Worm (Caenorhabditis elegans): Measurements from ENCODE around the gene F46F5.8.

The F46F5.8 gene

ce11 chrII:814737-815136 is 6.7 kb downstream of the F46F5.8 start, which contains the start of gene msrp-3:
Gene msrp-3 (minus strand): TSS chrII:814837.
- TF ChIP-seq flt-1 (GFP tag; IDR thresholded peaks at IDR 0.05) (no peak), F13C5.2 (tag; optimal IDR thresholded peaks at IDR 0.05) (no peak), tbx-11 (GFP tag; IDR thresholded peaks at IDR 0.05) (no peak), tbx-37 (GFP tag; conservative IDR thresholded peaks at IDR 0.05) (no peak), tra-4 (tag; optimal IDR thresholded peaks at IDR 0.05) (no peak), hmg-4 (GFP tag; optimal IDR thresholded peaks at IDR 0.05) (no peak), B0310.2 (tag; optimal IDR thresholded peaks at IDR 0.05) (no peak)

ce11 chrII:812917-813316 is 8.5 kb downstream of the F46F5.8 start, which contains the start of gene F46F5.5:
Gene F46F5.5 (minus strand): TSS chrII:813017.
- TF ChIP-seq tra-4 (tag; optimal IDR thresholded peaks at IDR 0.05): no peak
- no peak for TF ChIP-seq B0310.2 (tag; optimal IDR thresholded peaks at IDR 0.05)
- no peak for TF ChIP-seq ama-1 (optimal IDR thresholded peaks at IDR 0.05)

ce11 chrII:808457-808856 is 13.0 kb downstream of the F46F5.8 start, which contains the start of gene F46F5.11:
Gene F46F5.11 (plus strand): TSS chrII:808757.
- TF ChIP-seq ceh-36 (tag; optimal IDR thresholded peaks at IDR 0.05) (no peak), hnd-1 (tag; optimal IDR thresholded peaks at IDR 0.05) (no peak), tbx-37 (GFP tag; conservative IDR thresholded peaks at IDR 0.05) (no peak), pes-1 (GFP tag; IDR thresholded peaks at IDR 0.05) (no peak), flt-1 (GFP tag; IDR thresholded peaks at IDR 0.05) (no peak), hmbx-1 (tag; optimal IDR thresholded peaks at IDR 0.05) (no peak), ama-1 (optimal IDR thresholded peaks at IDR 0.05) (no peak), ets-7 (tag; optimal IDR thresholded peaks at IDR 0.05) (no peak), sea-1 (GFP tag; conservative IDR thresholded peaks at IDR 0.05) (no peak), tra-4 (tag; optimal IDR thresholded peaks at IDR 0.05) (no peak), B0310.2 (tag; optimal IDR thresholded peaks at IDR 0.05) (no peak)

- TF ChIP-seq ceh-36 (tag; optimal IDR thresholded peaks at IDR 0.05): no peak
- TF ChIP-seq ets-7 (tag; optimal IDR thresholded peaks at IDR 0.05): no peak
- no peak for TF ChIP-seq F13C5.2 (tag; optimal IDR thresholded peaks at IDR 0.05)
- TF ChIP-seq hnd-1 (tag; optimal IDR thresholded peaks at IDR 0.05): no peak
- no peak for TF ChIP-seq aly-1 (tag; optimal IDR thresholded peaks at IDR 0.05)
- TF ChIP-seq sea-1 (GFP tag; conservative IDR thresholded peaks at IDR 0.05): no peak
- TF ChIP-seq hmg-4 (GFP tag; optimal IDR thresholded peaks at IDR 0.05): no peak
- no peak for TF ChIP-seq scrt-1 (GFP tag; IDR thresholded peaks at IDR 0.05)
- TF ChIP-seq tbx-37 (GFP tag; conservative IDR thresholded peaks at IDR 0.05): no peak
- TF ChIP-seq ama-1 (optimal IDR thresholded peaks at IDR 0.05): no peak
- no peak for TF ChIP-seq B0310.2 (tag; optimal IDR thresholded peaks at IDR 0.05)
Measured at ce11 chrII:803009-803408, 18.4 kb downstream of the F46F5.8 start, which contains the start of gene F46F5.13. Gene F46F5.13 (plus strand): TSS chrII:803309.

ce11 chrII:799700-800099 is 21.7 kb downstream of the F46F5.8 start, which contains the start of gene F46F5.14:
Gene F46F5.14 (plus strand): TSS chrII:800000.
- TF ChIP-seq hmg-4 (GFP tag; optimal IDR thresholded peaks at IDR 0.05) (no peak), tbx-37 (GFP tag; conservative IDR thresholded peaks at IDR 0.05) (no peak), ceh-36 (tag; optimal IDR thresholded peaks at IDR 0.05) (no peak), hmbx-1 (tag; optimal IDR thresholded peaks at IDR 0.05) (no peak), tra-4 (tag; optimal IDR thresholded peaks at IDR 0.05) (no peak), pes-1 (GFP tag; IDR thresholded peaks at IDR 0.05) (no peak), ceh-13 (GFP tag; optimal IDR thresholded peaks at IDR 0.05) (no peak), F13C5.2 (tag; optimal IDR thresholded peaks at IDR 0.05) (no peak), ets-7 (tag; optimal IDR thresholded peaks at IDR 0.05) (no peak), flt-1 (GFP tag; IDR thresholded peaks at IDR 0.05) (no peak), scrt-1 (GFP tag; IDR thresholded peaks at IDR 0.05) (no peak)

ce11 chrII:797445-797844 is 24.0 kb downstream of the F46F5.8 start:
- TF ChIP-seq ets-7 (tag; optimal IDR thresholded peaks at IDR 0.05) (no peak), sea-1 (GFP tag; conservative IDR thresholded peaks at IDR 0.05) (no peak), tbx-11 (GFP tag; IDR thresholded peaks at IDR 0.05) (no peak), tra-4 (tag; optimal IDR thresholded peaks at IDR 0.05) (no peak), ama-1 (optimal IDR thresholded peaks at IDR 0.05) (no peak), flt-1 (GFP tag; IDR thresholded peaks at IDR 0.05) (no peak), tbx-37 (GFP tag; conservative IDR thresholded peaks at IDR 0.05) (no peak), ceh-13 (GFP tag; optimal IDR thresholded peaks at IDR 0.05) (no peak)

- no peak for TF ChIP-seq tbx-37 (GFP tag; conservative IDR thresholded peaks at IDR 0.05)
- TF ChIP-seq aly-1 (tag; optimal IDR thresholded peaks at IDR 0.05): no peak
- no peak for TF ChIP-seq ama-1 (optimal IDR thresholded peaks at IDR 0.05)
- no peak for TF ChIP-seq B0310.2 (tag; optimal IDR thresholded peaks at IDR 0.05)
- TF ChIP-seq scrt-1 (GFP tag; IDR thresholded peaks at IDR 0.05): no peak
- TF ChIP-seq flt-1 (GFP tag; IDR thresholded peaks at IDR 0.05): no peak
- TF ChIP-seq sea-1 (GFP tag; conservative IDR thresholded peaks at IDR 0.05): no peak
- no peak for TF ChIP-seq F13C5.2 (tag; optimal IDR thresholded peaks at IDR 0.05)
Measured at ce11 chrII:796916-797315, 24.5 kb downstream of the F46F5.8 start.

- no peak for TF ChIP-seq ama-1 (optimal IDR thresholded peaks at IDR 0.05)
- TF ChIP-seq F13C5.2 (tag; optimal IDR thresholded peaks at IDR 0.05): no peak
- TF ChIP-seq hmg-4 (GFP tag; optimal IDR thresholded peaks at IDR 0.05): no peak
- TF ChIP-seq sea-1 (GFP tag; conservative IDR thresholded peaks at IDR 0.05): no peak
- TF ChIP-seq tbx-37 (GFP tag; conservative IDR thresholded peaks at IDR 0.05): no peak
- no peak for TF ChIP-seq aly-1 (tag; optimal IDR thresholded peaks at IDR 0.05)
- TF ChIP-seq ceh-13 (GFP tag; optimal IDR thresholded peaks at IDR 0.05): no peak
- no peak for TF ChIP-seq tbx-11 (GFP tag; IDR thresholded peaks at IDR 0.05)
- TF ChIP-seq pes-1 (GFP tag; IDR thresholded peaks at IDR 0.05): no peak
- TF ChIP-seq flt-1 (GFP tag; IDR thresholded peaks at IDR 0.05): no peak
- TF ChIP-seq B0310.2 (tag; optimal IDR thresholded peaks at IDR 0.05): no peak
- no peak for TF ChIP-seq ets-7 (tag; optimal IDR thresholded peaks at IDR 0.05)
- TF ChIP-seq ceh-36 (tag; optimal IDR thresholded peaks at IDR 0.05): no peak
- no peak for TF ChIP-seq hmbx-1 (tag; optimal IDR thresholded peaks at IDR 0.05)
- no peak for TF ChIP-seq tra-4 (tag; optimal IDR thresholded peaks at IDR 0.05)
- no peak for TF ChIP-seq hnd-1 (tag; optimal IDR thresholded peaks at IDR 0.05)
- no peak for TF ChIP-seq scrt-1 (GFP tag; IDR thresholded peaks at IDR 0.05)
Measured at ce11 chrII:791828-792227, 29.6 kb downstream of the F46F5.8 start, which contains the start of gene F46F5.1. Gene F46F5.1 (minus strand): TSS chrII:791928.

Measured in whole organism, early embryonic.